Fruit fly (Drosophila melanogaster): ENCODE data around the gene CG32767.

- TF ChIP-seq CG7101 (tag; optimal IDR thresholded peaks at IDR 0.05): no peak
- no peak for TF ChIP-seq CG5204 (GFP tag; optimal IDR thresholded peaks at IDR 0.05)
- no peak for TF ChIP-seq pad (GFP tag; optimal IDR thresholded peaks at IDR 0.05)
- no peak for TF ChIP-seq Crg-1 (GFP tag; optimal IDR thresholded peaks at IDR 0.05)
- TF ChIP-seq CG1620 (GFP tag; optimal IDR thresholded peaks at IDR 0.05): no peak
- no peak for TF ChIP-seq CG11617 (GFP tag; optimal IDR thresholded peaks at IDR 0.05)
- TF ChIP-seq bab1 (GFP tag; optimal IDR thresholded peaks at IDR 0.05): no peak
- no peak for TF ChIP-seq CG7045 (GFP tag; optimal IDR thresholded peaks at IDR 0.05)
- TF ChIP-seq kay (GFP tag; ENCODE audit: borderline replicate concordance): no peak
- no peak for TF ChIP-seq toe (GFP tag; optimal IDR thresholded peaks at IDR 0.05)
- TF ChIP-seq CG33017 (tag; optimal IDR thresholded peaks at IDR 0.05): no peak
- no peak for TF ChIP-seq cnc (optimal IDR thresholded peaks at IDR 0.05)
- TF ChIP-seq tj (GFP tag; optimal IDR thresholded peaks at IDR 0.05): no peak
- no peak for TF ChIP-seq Clk (GFP tag; optimal IDR thresholded peaks at IDR 0.05)
Observed at dm6 chrX:5047886-5048533, 36.6 kb downstream of the CG32767 start, which contains the start of gene ovo.

Measured in whole organism, adult.